Fruit fly (Drosophila melanogaster) whole organism, embryonic: ENCODE data around the gene Elal.

Source experiments
- BEAF-32 ChIP-seq: fragments of 200-800 bp; sonication (Bioruptor generic); optimal IDR thresholded peaks from 3 replicates; lab custom pipeline; 2017; ENCODE audit warnings: missing biosample characterization, missing genetic modification characterization, mild to moderate bottlenecking, moderate library complexity, missing genetic modification reagents
- Blimp-1 ChIP-seq: fragments of 200-800 bp; sonication (Bioruptor generic); optimal IDR thresholded peaks from 3 replicates; lab custom pipeline; 2018; ENCODE audit warnings: missing biosample characterization, missing genetic modification characterization, mild to moderate bottlenecking, moderate library complexity, missing genetic modification reagents
- CG10543 ChIP-seq: fragments of 200-800 bp; sonication (Bioruptor generic); optimal IDR thresholded peaks from 3 replicates; lab custom pipeline; 2017; ENCODE audit warnings: missing biosample characterization, mild to moderate bottlenecking, missing genetic modification characterization, moderate library complexity
- CG11560 ChIP-seq: fragments of 200-800 bp; sonication (Bioruptor generic); IDR thresholded peaks from 3 replicates; pipeline ENCODE4 v1.3.6; 2022; ENCODE audit warnings: missing biosample characterization, missing genetic modification characterization
- CG12299 ChIP-seq: fragments of 200-800 bp; sonication (Bioruptor generic); optimal IDR thresholded peaks from 2 replicates; lab custom pipeline; 2018; ENCODE audit warnings: missing biosample characterization, mild to moderate bottlenecking, missing genetic modification characterization
- CG12769 ChIP-seq: fragments of 200-800 bp; sonication (Bioruptor generic); optimal IDR thresholded peaks from 2 replicates; lab custom pipeline; 2019; ENCODE audit warnings: missing biosample characterization, mild to moderate bottlenecking, missing genetic modification characterization, moderate library complexity
- CG18011 ChIP-seq: fragments of 200-800 bp; sonication (Bioruptor generic); optimal IDR thresholded peaks from 2 replicates; lab custom pipeline; 2017; ENCODE audit warnings: missing biosample characterization, missing genetic modification characterization, mild to moderate bottlenecking, moderate library complexity, missing genotype
- CG18619 ChIP-seq: fragments of 200-800 bp; sonication (Bioruptor generic); optimal IDR thresholded peaks from 3 replicates; lab custom pipeline; 2017; ENCODE audit warnings: missing biosample characterization, mild to moderate bottlenecking, missing genetic modification characterization
- CG30431 ChIP-seq: fragments of 200-800 bp; sonication (Bioruptor generic); optimal IDR thresholded peaks from 2 replicates; lab custom pipeline; 2017; ENCODE audit warnings: missing biosample characterization, missing genetic modification characterization
- CG3847 ChIP-seq: fragments of 200-800 bp; sonication (Bioruptor generic); IDR thresholded peaks from 2 replicates; pipeline ENCODE4 v1.3.6; 2022; ENCODE audit warnings: missing biosample characterization, missing genetic modification characterization
- CG7556 ChIP-seq: fragments of 200-800 bp; sonication (Bioruptor generic); optimal IDR thresholded peaks from 2 replicates; lab custom pipeline; 2017; ENCODE audit warnings: missing biosample characterization, mild to moderate bottlenecking, missing genetic modification characterization
- CG7963 ChIP-seq: fragments of 200-800 bp; sonication (Bioruptor generic); IDR thresholded peaks from 3 replicates; pipeline ENCODE4 v1.3.6; 2022; ENCODE audit warnings: missing biosample characterization, missing genetic modification characterization; ENCODE audit not compliant: partially characterized antibody
- CG8281 ChIP-seq: fragments of 200-800 bp; sonication (Bioruptor generic); optimal IDR thresholded peaks from 2 replicates; lab custom pipeline; 2018; ENCODE audit warnings: missing biosample characterization, mild to moderate bottlenecking, missing genetic modification characterization, moderate library complexity
- CG9817 ChIP-seq: fragments of 200-800 bp; sonication (Bioruptor generic); optimal IDR thresholded peaks from 2 replicates; lab custom pipeline; 2018; ENCODE audit warnings: missing biosample characterization, mild to moderate bottlenecking, missing genetic modification characterization, moderate library complexity
- CG9876 ChIP-seq: fragments of 200-800 bp; sonication (Bioruptor generic); optimal IDR thresholded peaks from 2 replicates; lab custom pipeline; 2016; ENCODE audit warnings: missing biosample characterization, missing genetic modification characterization
- Dfd ChIP-seq, 2 experiments: fragments of >200 bp; optimal IDR thresholded peaks; 2 replicates each; lab custom pipeline; 2017; ENCODE audit warnings: missing biosample characterization in 2 of 2, missing genetic modification characterization in 2 of 2
- Dref ChIP-seq: fragments of 200-800 bp; sonication (Bioruptor generic); IDR thresholded peaks from 2 replicates; pipeline ENCODE4 v1.3.6; 2022; ENCODE audit warnings: missing biosample characterization, missing genetic modification characterization
- E2f2 ChIP-seq: fragments of 200-800 bp; sonication (Bioruptor generic); IDR thresholded peaks from 2 replicates; pipeline ENCODE4 v1.3.6; 2022; ENCODE audit warnings: missing biosample characterization, missing genetic modification characterization
- Ets65A ChIP-seq: fragments of 200-800 bp; sonication (Bioruptor generic); peaks from one replicate; lab custom pipeline; 2016; ENCODE audit warnings: missing biosample characterization, missing genetic modification characterization
- HHEX ChIP-seq: fragments of 200-800 bp; sonication (Bioruptor generic); optimal IDR thresholded peaks from 3 replicates; lab custom pipeline; 2017; ENCODE audit warnings: missing biosample characterization, mild to moderate bottlenecking, missing genetic modification characterization, missing genetic modification reagents
- Jarid2 ChIP-seq: fragments of 200-800 bp; sonication (Bioruptor generic); optimal IDR thresholded peaks from 3 replicates; lab custom pipeline; 2017; ENCODE audit warnings: mild to moderate bottlenecking, missing biosample characterization, missing genetic modification reagents, missing genetic modification characterization
- Neu2 ChIP-seq: fragments of 200-800 bp; sonication (Bioruptor generic); optimal IDR thresholded peaks from 3 replicates; lab custom pipeline; 2016; ENCODE audit warnings: missing biosample characterization, missing genetic modification characterization, borderline replicate concordance
- Pdp1 ChIP-seq, 2 experiments: fragments of 200-800 bp; sonication (Bioruptor generic); optimal IDR thresholded peaks; 3 replicates each; lab custom pipeline; 2016; ENCODE audit warnings: missing biosample characterization in 2 of 2, missing genetic modification characterization in 2 of 2, mild to moderate bottlenecking in 1 of 2, moderate library complexity in 1 of 2
- Stat92E ChIP-seq, 3 experiments: fragments of >200 bp in 2 of 3; fragments of 200-800 bp in 1 of 3; sonication (Bioruptor generic) in 1 of 3; optimal IDR thresholded peaks; 2 replicates each; lab custom pipeline; 2017 to 2019; ENCODE audit warnings: missing biosample characterization in 3 of 3, missing genetic modification characterization in 3 of 3, mild to moderate bottlenecking in 1 of 3, moderate library complexity in 1 of 3
- Tbp ChIP-seq: fragments of >200 bp; optimal IDR thresholded peaks from 2 replicates; lab custom pipeline; 2018; ENCODE audit warnings: missing biosample characterization, missing genetic modification characterization
- Xrp1 ChIP-seq: fragments of 200-800 bp; sonication (Bioruptor generic); IDR thresholded peaks from 2 replicates; pipeline ENCODE4 v1.3.6; 2022; ENCODE audit warnings: missing biosample characterization, missing genetic modification characterization
- abd-A ChIP-seq: fragments of 200-800 bp; sonication (Bioruptor generic); optimal IDR thresholded peaks from 3 replicates; lab custom pipeline; 2019; ENCODE audit warnings: missing biosample characterization, mild to moderate bottlenecking, missing genetic modification characterization, moderate library complexity
- chinmo ChIP-seq: fragments of 200-800 bp; sonication (Bioruptor generic); IDR thresholded peaks from 4 replicates; pipeline ENCODE4 v1.3.6; 2022; ENCODE audit warnings: missing biosample characterization, missing genetic modification characterization; ENCODE audit not compliant: partially characterized antibody
- cwo ChIP-seq: fragments of 200-800 bp; sonication (Bioruptor generic); optimal IDR thresholded peaks from 3 replicates; lab custom pipeline; 2017; ENCODE audit warnings: missing biosample characterization, missing genetic modification characterization, mild to moderate bottlenecking, moderate library complexity, missing genetic modification reagents
- dmrt11E ChIP-seq: fragments of 200-800 bp; sonication (Bioruptor generic); optimal IDR thresholded peaks from 3 replicates; lab custom pipeline; 2018; ENCODE audit warnings: missing biosample characterization, mild to moderate bottlenecking, missing genetic modification characterization, moderate library complexity
- fd102C ChIP-seq: fragments of 200-800 bp; sonication (Bioruptor generic); optimal IDR thresholded peaks from 2 replicates; lab custom pipeline; 2018; ENCODE audit warnings: missing biosample characterization, mild to moderate bottlenecking, missing genetic modification characterization, moderate library complexity
- insv ChIP-seq, 2 experiments: fragments of 200-800 bp; sonication (Bioruptor generic); optimal IDR thresholded peaks; 3 replicates each; lab custom pipeline; 2016 to 2018; ENCODE audit warnings: missing biosample characterization in 2 of 2, missing genetic modification characterization in 2 of 2
- kni ChIP-seq: fragments of 200-800 bp; sonication (Bioruptor generic); optimal IDR thresholded peaks from 3 replicates; lab custom pipeline; 2017; ENCODE audit warnings: mild to moderate bottlenecking, missing biosample characterization, missing genetic modification reagents, missing genetic modification characterization
- odd ChIP-seq: fragments of 200-800 bp; sonication (Bioruptor generic); optimal IDR thresholded peaks from 2 replicates; lab custom pipeline; 2017; ENCODE audit warnings: missing biosample characterization, mild to moderate bottlenecking, missing genetic modification characterization
- onecut ChIP-seq: fragments of 200-800 bp; sonication (Bioruptor generic); IDR thresholded peaks from 2 replicates; pipeline ENCODE4 v1.3.6; 2022; ENCODE audit warnings: missing biosample characterization, missing genetic modification characterization
- pzg ChIP-seq: fragments of 200-800 bp; sonication (Bioruptor generic); optimal IDR thresholded peaks from 3 replicates; lab custom pipeline; 2018; ENCODE audit warnings: missing biosample characterization, mild to moderate bottlenecking, missing genetic modification characterization, moderate library complexity
- sd ChIP-seq: fragments of 200-800 bp; sonication (Bioruptor generic); optimal IDR thresholded peaks from 3 replicates; lab custom pipeline; 2018; ENCODE audit warnings: missing biosample characterization, mild to moderate bottlenecking, missing genetic modification characterization, moderate library complexity
- sens ChIP-seq: fragments of 200-800 bp; sonication (Bioruptor generic); peaks from one replicate; lab custom pipeline; 2016; ENCODE audit warnings: missing biosample characterization, missing genetic modification characterization
- slbo ChIP-seq: fragments of 200-800 bp; sonication (Bioruptor generic); IDR thresholded peaks from 2 replicates; pipeline ENCODE4 v1.3.6; 2022; ENCODE audit warnings: missing biosample characterization, missing genetic modification characterization
- sna ChIP-seq: fragments of 200-800 bp; sonication (Bioruptor generic); IDR thresholded peaks from 2 replicates; pipeline ENCODE4 v1.3.6; 2022; ENCODE audit warnings: missing biosample characterization, missing genetic modification characterization; ENCODE audit not compliant: partially characterized antibody
- sqz ChIP-seq: fragments of 200-800 bp; sonication (Bioruptor generic); optimal IDR thresholded peaks from 3 replicates; lab custom pipeline; 2018; ENCODE audit warnings: missing biosample characterization, mild to moderate bottlenecking, missing genetic modification characterization
- sug ChIP-seq: fragments of 200-800 bp; optimal IDR thresholded peaks from 2 replicates; lab custom pipeline; 2019; ENCODE audit warnings: missing biosample characterization, mild to moderate bottlenecking, missing genetic modification characterization, moderate library complexity
- tgo ChIP-seq: fragments of 200-800 bp; sonication (Bioruptor generic); IDR thresholded peaks from 3 replicates; pipeline ENCODE4 v1.3.6; 2022; ENCODE audit warnings: missing biosample characterization, missing genetic modification characterization
- tio ChIP-seq: fragments of 200-800 bp; sonication (Bioruptor generic); optimal IDR thresholded peaks from 2 replicates; lab custom pipeline; 2017; ENCODE audit warnings: missing biosample characterization, missing genetic modification characterization, inconsistent platforms
- vvl ChIP-seq: fragments of 200-800 bp; sonication (Bioruptor generic); IDR thresholded peaks from 2 replicates; pipeline ENCODE4 v1.3.6; 2022; ENCODE audit warnings: missing biosample characterization, missing genetic modification characterization
- zen2 ChIP-seq: fragments of 200-800 bp; sonication (Bioruptor generic); IDR thresholded peaks from 3 replicates; pipeline ENCODE4 v1.3.6; 2022; ENCODE audit warnings: missing biosample characterization, missing genetic modification characterization; ENCODE audit not compliant: partially characterized antibody

Gene Elal

dm6 chr3R:24886470-24886869, 21.3 kb downstream of the Elal start (continued):
- TF ChIP-seq CG7556 (GFP tag; lab: Kevin White, UChicago) (no peak), slbo (no peak), Jarid2 (GFP tag; lab: Kevin White, UChicago) (no peak), kni (no peak), Neu2 (no peak), sens (GFP tag; lab: Kevin White, UChicago) (peak; percentile 54), Dfd (GFP tag; optimal IDR thresholded peaks at IDR 0.05; lab: Kevin White, UChicago) (no peak), CG7963 (no peak), onecut (GFP tag; lab: Robert Waterston, UW) (no peak)

dm6 chr3R:24888418-24888817, 23.3 kb downstream of the Elal start:
- TF ChIP-seq CG18619 (GFP tag; lab: Kevin White, UChicago): no peak
- no peak for TF ChIP-seq odd (GFP tag; lab: Kevin White, UChicago)
- peak; percentile 82 for TF ChIP-seq CG8281 (tag; lab: Kevin White, UChicago)
- TF ChIP-seq Blimp-1 (GFP tag; lab: Kevin White, UChicago): peak; percentile 56

DNA sequence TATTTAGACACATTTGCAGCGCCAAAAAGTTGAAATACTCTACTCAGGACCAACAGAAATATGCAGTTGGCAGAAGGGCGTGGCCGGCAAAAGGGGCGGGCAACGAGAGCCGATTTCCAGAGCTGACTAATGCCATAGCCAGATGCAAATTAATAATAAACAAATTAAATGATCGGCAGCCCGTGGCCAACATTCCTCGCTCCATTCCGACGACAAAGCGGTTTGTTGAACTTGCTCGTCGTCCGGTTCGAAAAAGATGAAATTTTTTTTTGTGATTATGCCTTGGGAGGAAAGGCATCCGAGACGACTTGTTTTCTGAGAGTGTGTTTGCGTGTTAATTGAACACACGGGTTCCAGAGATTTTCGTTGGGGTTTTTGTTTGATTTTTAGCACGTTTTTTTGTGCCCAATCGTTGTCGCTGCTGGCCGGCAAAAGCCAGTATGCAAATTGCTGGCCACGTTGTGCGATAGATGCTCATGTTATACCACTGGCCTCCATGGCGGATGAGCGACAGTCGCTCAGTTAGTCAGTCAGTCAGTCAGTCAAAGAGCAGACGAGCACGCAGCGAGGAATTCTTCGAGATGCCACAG, 24.2 kb downstream of the Elal start:
- TF ChIP-seq CG11560 (tag; lab: Robert Waterston, UW) (no peak), E2f2 (no peak), Dref (GFP tag; lab: Robert Waterston, UW) (no peak), chinmo (GFP tag; lab: Robert Waterston, UW) (0 out of 4 replicates have a peak, but pooled peaks have one; percentile 70), Ets65A (GFP tag; lab: Kevin White, UChicago) (peak; percentile 39), Jarid2 (GFP tag; lab: Kevin White, UChicago) (no peak), CG10543 (GFP tag; lab: Kevin White, UChicago) (peak; percentile 17), HHEX (GFP tag; lab: Kevin White, UChicago) (no peak), Pdp1 (GFP tag; optimal IDR thresholded peaks at IDR 0.05; lab: Kevin White, UChicago) (peak in 1 of 2 experiments; percentile 20), CG3847 (GFP tag; lab: Robert Waterston, UW) (no peak), Stat92E (GFP tag; optimal IDR thresholded peaks at IDR 0.05; lab: Kevin White, UChicago) (no peak), sna (GFP tag; lab: Robert Waterston, UW) (no peak), insv (GFP tag; optimal IDR thresholded peaks at IDR 0.05; lab: Kevin White, UChicago) (no peak), tgo (GFP tag; lab: Robert Waterston, UW) (no peak), CG12299 (tag; lab: Kevin White, UChicago) (no peak), fd102C (GFP tag; lab: Kevin White, UChicago) (no peak), Xrp1 (GFP tag; lab: Robert Waterston, UW) (no peak), CG18011 (GFP tag; lab: Kevin White, UChicago) (no peak), vvl (GFP tag; lab: Robert Waterston, UW) (0 out of 2 replicates have a peak, but pooled peaks have one; percentile 12), kni (peak; percentile 29), tio (no peak), BEAF-32 (no peak), sd (tag; lab: Kevin White, UChicago) (peak; percentile 96), CG30431 (GFP tag; lab: Kevin White, UChicago) (no peak), cwo (peak; percentile 78), sqz (GFP tag; lab: Kevin White, UChicago) (peak; percentile 35), CG9817 (tag; lab: Kevin White, UChicago) (no peak), pzg (GFP tag; lab: Kevin White, UChicago) (no peak), CG12769 (tag; lab: Kevin White, UChicago) (peak; percentile 74), CG8281 (tag; lab: Kevin White, UChicago) (peak; percentile 49), sug (tag; lab: Kevin White, UChicago) (no peak), CG9876 (GFP tag; lab: Kevin White, UChicago) (no peak), zen2 (GFP tag; lab: Robert Waterston, UW) (no peak), Tbp (no peak), dmrt11E (tag; lab: Kevin White, UChicago) (no peak), abd-A (peak; percentile 30)
